Worm (Caenorhabditis elegans) whole organism, young adult: ENCODE data around the gene fbxa-151.
"Not testable (repeated sequence)": the region's sequence is repeated elsewhere in the genome, so short reads cannot be mapped to it uniquely, and the experiment has no call there.

Source experiments
- F23B12.7 ChIP-seq: sonication (generic microtip); optimal IDR thresholded peaks from 2 replicates; lab custom pipeline; 2017; ENCODE audit warnings: missing genetic modification characterization, mild to moderate bottlenecking, missing compliant biosample characterization, antibody characterized with exemption, moderate library complexity; ENCODE audit not compliant: insufficient read depth
- Y95B8A.8 ChIP-seq: fragments of 200-800 bp; sonication (Bioruptor generic); IDR thresholded peaks from 2 replicates; pipeline ENCODE4 v1.3.6; 2022; ENCODE audit warnings: missing genetic modification reagents, missing genetic modification characterization, missing compliant biosample characterization
- atf-7 ChIP-seq: sonication (generic microtip); optimal IDR thresholded peaks from 2 replicates; lab custom pipeline; 2017; ENCODE audit warnings: mild to moderate bottlenecking, missing genetic modification characterization, missing compliant biosample characterization
- attf-5 ChIP-seq: fragments of 200-800 bp; sonication (Bioruptor generic); optimal IDR thresholded peaks from 2 replicates; lab custom pipeline; 2018; ENCODE audit warnings: mild to moderate bottlenecking, missing genetic modification characterization, missing compliant biosample characterization
- cebp-2 ChIP-seq: fragments of 200-800 bp; sonication (Bioruptor generic); IDR thresholded peaks from 2 replicates; pipeline ENCODE4 v1.3.6; 2022; ENCODE audit warnings: missing genetic modification characterization, missing compliant biosample characterization
- ceh-79 ChIP-seq: sonication (generic microtip); optimal IDR thresholded peaks from 2 replicates; lab custom pipeline; 2017; ENCODE audit warnings: mild to moderate bottlenecking, missing genetic modification characterization, missing compliant biosample characterization
- ekl-4 ChIP-seq: fragments of 200-800 bp; sonication (Bioruptor generic); IDR thresholded peaks from 2 replicates; pipeline ENCODE4 v1.3.6; 2022; ENCODE audit warnings: missing genetic modification reagents, missing genetic modification characterization, missing compliant biosample characterization
- hsf-1 ChIP-seq: fragments of 200-800 bp; sonication (Bioruptor generic); IDR thresholded peaks from 2 replicates; pipeline ENCODE4 v1.3.6; 2022; ENCODE audit warnings: missing genetic modification reagents, missing genetic modification characterization, missing compliant biosample characterization
- lin-35 ChIP-seq, 3 experiments: fragments of 150-350 bp in 2 of 3; sonication (generic microtip) in 1 of 3; optimal IDR thresholded peaks; 2 replicates each; lab custom pipeline; 2014 to 2018; ENCODE audit warnings: missing biosample characterization in 3 of 3, missing genetic modification characterization in 3 of 3, missing genetic modification reagents in 3 of 3
- ztf-26 ChIP-seq: sonication (generic microtip); optimal IDR thresholded peaks from 2 replicates; lab custom pipeline; 2017; ENCODE audit warnings: missing genetic modification characterization, missing compliant biosample characterization

DNA sequence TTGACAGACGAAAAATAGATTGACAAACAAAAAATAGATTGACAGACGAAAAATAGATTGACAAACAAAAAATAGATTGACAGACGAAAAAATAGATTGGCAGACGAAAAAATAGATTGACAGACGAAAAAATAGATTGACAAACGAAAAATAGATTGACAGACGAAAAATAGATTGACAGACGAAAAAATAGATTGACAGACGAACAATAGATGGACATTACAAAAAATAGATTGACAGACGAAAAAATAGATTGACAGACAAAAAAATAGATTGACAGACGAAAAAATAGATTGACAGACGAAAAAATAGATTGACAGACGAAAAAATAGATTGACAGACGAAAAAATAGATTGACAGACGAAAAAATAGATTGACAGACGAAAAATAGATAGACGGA lies 5.5 kb downstream of the fbxa-151 start:
- not testable (repeated sequence) for TF ChIP-seq ekl-4 (GFP tag; lab: Robert Waterston, UW); ceh-79; lin-35 (GFP tag; optimal IDR thresholded peaks at IDR 0.05; lab: Kevin White, UChicago); Y95B8A.8 (GFP tag; lab: Robert Waterston, UW); hsf-1 (GFP tag; lab: Robert Waterston, UW); atf-7; ztf-26; cebp-2 (GFP tag; lab: Robert Waterston, UW); F23B12.7 (tag; lab: Kevin White, UChicago); attf-5 (GFP tag; lab: Kevin White, UChicago)
